Fruit fly (Drosophila melanogaster): Measurements from ENCODE around the gene mtTFB1.
A peak's percentile ranks its signal among the peaks of the same experiment; 100 is the strongest.

mtTFB1 gene

DNA sequence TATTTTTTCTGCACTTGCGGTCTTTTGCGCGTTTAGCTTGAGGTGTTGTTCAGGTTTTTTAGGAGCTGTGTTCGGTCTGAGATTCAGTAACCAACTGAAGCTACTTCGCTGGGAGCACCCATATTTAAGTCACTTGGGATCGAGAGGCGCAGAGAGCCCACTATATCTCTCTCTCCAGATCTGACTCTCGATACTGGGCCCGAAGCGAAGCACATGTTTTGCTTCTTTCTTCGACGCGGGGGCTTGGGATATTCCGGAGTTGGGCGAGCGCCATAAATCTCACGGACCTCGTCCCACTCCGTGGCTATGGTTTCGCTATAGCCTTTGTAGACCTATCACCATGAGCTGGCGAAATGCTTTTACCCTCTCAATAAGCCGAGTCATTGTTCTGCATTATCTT, 6.4 kb downstream of the mtTFB1 start, which contains the start of gene CG14132 (continued):
- TF ChIP-seq Trl (optimal IDR thresholded peaks at IDR 0.05): peak; percentile 46 to 48
- no peak for TF ChIP-seq Trl (GFP tag; optimal IDR thresholded peaks at IDR 0.05)
- peak; percentile 55 for TF ChIP-seq nom (GFP tag; optimal IDR thresholded peaks at IDR 0.05)
- TF ChIP-seq CG1024 (GFP tag; IDR thresholded peaks at IDR 0.05): no peak
- TF ChIP-seq CG8089 (GFP tag; optimal IDR thresholded peaks at IDR 0.05): no peak
- TF ChIP-seq chinmo (GFP tag; IDR thresholded peaks at IDR 0.05; ENCODE audit: partially characterized antibody): 0 out of 4 replicates have a peak, but pooled peaks have one; percentile 47

DNA sequence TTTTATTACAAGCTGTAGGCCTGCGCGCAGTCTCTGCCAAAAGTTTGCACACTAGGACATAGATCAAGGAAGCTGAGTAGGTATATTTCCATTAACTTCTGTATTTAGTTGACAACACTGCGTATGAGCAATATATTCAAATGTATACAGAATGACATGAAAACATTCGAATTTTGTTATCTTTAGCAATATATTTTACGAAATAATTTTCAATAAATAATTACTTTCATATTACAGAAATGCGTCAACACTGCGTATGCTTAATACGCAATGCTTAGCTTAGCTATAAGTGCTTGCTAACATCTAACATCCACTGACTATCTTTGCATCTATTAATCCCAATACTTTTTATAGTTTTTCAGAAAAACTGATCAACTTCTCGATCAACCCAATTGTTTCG, 7.6 kb downstream of the mtTFB1 start:
- TF ChIP-seq CG18476 (GFP tag; optimal IDR thresholded peaks at IDR 0.05) (peak; percentile 29), slou (GFP tag; optimal IDR thresholded peaks at IDR 0.05) (no peak), Abd-B (GFP tag; optimal IDR thresholded peaks at IDR 0.05) (no peak), MBD-R2 (GFP tag; IDR thresholded peaks at IDR 0.05) (no peak), CG17359 (tag; optimal IDR thresholded peaks at IDR 0.05) (no peak), CG12071 (GFP tag; optimal IDR thresholded peaks at IDR 0.05) (no peak), otp (GFP tag; IDR thresholded peaks at IDR 0.05) (no peak), Med (GFP tag) (peak; percentile 6), CG15269 (tag; optimal IDR thresholded peaks at IDR 0.05) (no peak), CG15073 (GFP tag; optimal IDR thresholded peaks at IDR 0.05) (no peak)

dm6 chr3L:11716899-11717298, 8.1 kb downstream of the mtTFB1 start:
- TF ChIP-seq zen (tag; optimal IDR thresholded peaks at IDR 0.05) (no peak), CG10147 (GFP tag; optimal IDR thresholded peaks at IDR 0.05) (no peak), CG17359 (tag; optimal IDR thresholded peaks at IDR 0.05) (no peak), Hsf (GFP tag; optimal IDR thresholded peaks at IDR 0.05) (no peak), CG18476 (GFP tag; optimal IDR thresholded peaks at IDR 0.05) (no peak), CG10543 (GFP tag; optimal IDR thresholded peaks at IDR 0.05) (peak; percentile 22), bsh (GFP tag; optimal IDR thresholded peaks at IDR 0.05) (no peak), CG12769 (tag; optimal IDR thresholded peaks at IDR 0.05) (peak; percentile 58), CG34224 (GFP tag; IDR thresholded peaks at IDR 0.05; ENCODE audit: partially characterized antibody) (no peak), sd (tag; optimal IDR thresholded peaks at IDR 0.05) (peak; percentile 95), tio (GFP tag; optimal IDR thresholded peaks at IDR 0.05) (no peak), Hr3 (GFP tag; optimal IDR thresholded peaks at IDR 0.05) (no peak), CG9609 (GFP tag; optimal IDR thresholded peaks at IDR 0.05) (no peak), bbx (GFP tag; IDR thresholded peaks at IDR 0.05; ENCODE audit: partially characterized antibody) (no peak), CG13424 (tag; optimal IDR thresholded peaks at IDR 0.05) (no peak), Opbp (GFP tag; IDR thresholded peaks at IDR 0.05; ENCODE audit: partially characterized antibody) (no peak), chinmo (GFP tag; IDR thresholded peaks at IDR 0.05; ENCODE audit: partially characterized antibody) (0 out of 4 replicates have a peak, but pooled peaks have one; percentile 48), Dad (GFP tag; optimal IDR thresholded peaks at IDR 0.05) (no peak), CG11398 (GFP tag; optimal IDR thresholded peaks at IDR 0.05) (no peak), CG13894 (tag; optimal IDR thresholded peaks at IDR 0.05) (peak; percentile 64), CG2202 (tag; optimal IDR thresholded peaks at IDR 0.05) (no peak), CG12104 (GFP tag; optimal IDR thresholded peaks at IDR 0.05) (no peak), Atf-2 (GFP tag; optimal IDR thresholded peaks at IDR 0.05) (no peak), gcm (GFP tag; optimal IDR thresholded peaks at IDR 0.05) (no peak), CTCF (GFP tag; optimal IDR thresholded peaks at IDR 0.05) (no peak), dimm (GFP tag; IDR thresholded peaks at IDR 0.05) (no peak)

All from whole organism, embryonic.